Worm (Caenorhabditis elegans) whole organism, L2 larva: ENCODE data around the gene str-41.

Source experiments
- R02D3.7 ChIP-seq: fragments of 150-350 bp; optimal IDR thresholded peaks from 2 replicates; lab custom pipeline; 2014; ENCODE audit warnings: missing biosample characterization, missing genetic modification characterization
- Y55F3AM.14 ChIP-seq: fragments of 200-800 bp; sonication (Bioruptor generic); optimal IDR thresholded peaks from 2 replicates; lab custom pipeline; 2018; ENCODE audit warnings: mild to moderate bottlenecking, missing genetic modification characterization, missing compliant biosample characterization
- ZK546.5 ChIP-seq: sonication (generic microtip); optimal IDR thresholded peaks from 2 replicates; lab custom pipeline; 2017; ENCODE audit warnings: missing biosample characterization, missing genetic modification characterization
- alr-1 ChIP-seq: fragments of 150-350 bp; optimal IDR thresholded peaks from 2 replicates; lab custom pipeline; 2014; ENCODE audit warnings: missing biosample characterization, missing genetic modification characterization
- aly-2 ChIP-seq: fragments of 150-350 bp; optimal IDR thresholded peaks from 2 replicates; lab custom pipeline; 2014; ENCODE audit warnings: missing biosample characterization, missing genetic modification characterization
- ama-1 ChIP-seq: fragments of 150-350 bp; optimal IDR thresholded peaks from 2 replicates; lab custom pipeline; 2018; ENCODE audit warnings: inconsistent platforms
- blmp-1 ChIP-seq: sonication (generic microtip); optimal IDR thresholded peaks from 2 replicates; lab custom pipeline; 2017; ENCODE audit warnings: missing genetic modification characterization, mild to moderate bottlenecking, missing compliant biosample characterization, antibody characterized with exemption, moderate library complexity; ENCODE audit not compliant: insufficient read depth
- ceh-82 ChIP-seq: fragments of 150-350 bp; optimal IDR thresholded peaks from 2 replicates; lab custom pipeline; 2014; ENCODE audit warnings: missing biosample characterization, missing genetic modification characterization
- crh-2 ChIP-seq: sonication (generic microtip); optimal IDR thresholded peaks from 2 replicates; lab custom pipeline; 2017; ENCODE audit warnings: missing biosample characterization, missing genetic modification characterization
- dmd-4 ChIP-seq: sonication (generic microtip); optimal IDR thresholded peaks from 2 replicates; lab custom pipeline; 2017; ENCODE audit warnings: missing biosample characterization, missing genetic modification characterization
- elt-1 ChIP-seq: fragments of 150-350 bp; optimal IDR thresholded peaks from 2 replicates; lab custom pipeline; 2014; ENCODE audit warnings: missing biosample characterization, missing genetic modification characterization
- fos-1 ChIP-seq: fragments of 150-350 bp; optimal IDR thresholded peaks from 2 replicates; lab custom pipeline; 2014; ENCODE audit warnings: missing biosample characterization, missing genetic modification characterization
- lin-13 ChIP-seq: fragments of 150-350 bp; optimal IDR thresholded peaks from 2 replicates; lab custom pipeline; 2014; ENCODE audit warnings: missing biosample characterization, missing genetic modification reagents, missing genetic modification characterization
- lin-39 ChIP-seq: fragments of 150-350 bp; optimal IDR thresholded peaks from 2 replicates; lab custom pipeline; 2014; ENCODE audit warnings: missing biosample characterization, missing genetic modification reagents, missing genetic modification characterization
- lsy-2 ChIP-seq, 2 experiments: fragments of 150-350 bp in 1 of 2; sonication (generic microtip) in 1 of 2; optimal IDR thresholded peaks; 2 replicates each; lab custom pipeline; 2014 to 2017; ENCODE audit warnings: missing biosample characterization in 2 of 2, missing genetic modification characterization in 2 of 2
- mab-5 ChIP-seq: fragments of 150-350 bp; optimal IDR thresholded peaks from 2 replicates; lab custom pipeline; 2014; ENCODE audit warnings: missing biosample characterization, missing genetic modification characterization
- mdl-1 ChIP-seq, 2 experiments: fragments of 150-350 bp in 1 of 2; sonication (generic microtip) in 1 of 2; optimal IDR thresholded peaks; 2 replicates each; lab custom pipeline; 2017; ENCODE audit warnings: missing biosample characterization in 2 of 2, missing genetic modification characterization in 2 of 2
- nhr-10 ChIP-seq: sonication (generic microtip); optimal IDR thresholded peaks from 2 replicates; lab custom pipeline; 2017; ENCODE audit warnings: missing biosample characterization, missing genetic modification characterization
- nhr-11 ChIP-seq: fragments of 150-350 bp; optimal IDR thresholded peaks from 2 replicates; lab custom pipeline; 2014; ENCODE audit warnings: missing biosample characterization, missing genetic modification characterization
- nhr-21 ChIP-seq: fragments of 150-350 bp; optimal IDR thresholded peaks from 2 replicates; lab custom pipeline; 2014; ENCODE audit warnings: missing biosample characterization, missing genetic modification characterization
- nhr-237 ChIP-seq: fragments of 150-350 bp; optimal IDR thresholded peaks from 2 replicates; lab custom pipeline; 2014; ENCODE audit warnings: missing biosample characterization, missing genetic modification characterization
- nhr-25 ChIP-seq: fragments of 150-350 bp; sonication (generic microtip); optimal IDR thresholded peaks from 3 replicates; lab custom pipeline; 2014; ENCODE audit warnings: missing biosample characterization, missing genetic modification characterization
- nhr-6 ChIP-seq: fragments of 150-350 bp; optimal IDR thresholded peaks from 2 replicates; lab custom pipeline; 2014; ENCODE audit warnings: missing biosample characterization, missing genetic modification characterization
- nhr-77 ChIP-seq: fragments of 150-350 bp; optimal IDR thresholded peaks from 2 replicates; lab custom pipeline; 2014; ENCODE audit warnings: missing biosample characterization, missing genetic modification characterization
- sma-3 ChIP-seq: sonication (generic microtip); optimal IDR thresholded peaks from 2 replicates; lab custom pipeline; 2016; ENCODE audit warnings: missing genetic modification reagents, missing genetic modification characterization, missing compliant biosample characterization
- snpc-4 ChIP-seq: fragments of 150-350 bp; optimal IDR thresholded peaks from 2 replicates; lab custom pipeline; 2014; ENCODE audit warnings: missing biosample characterization, missing genetic modification characterization
- unc-55 ChIP-seq: fragments of 150-350 bp; sonication (generic microtip); optimal IDR thresholded peaks from 3 replicates; lab custom pipeline; 2014; ENCODE audit warnings: missing biosample characterization, missing genetic modification reagents, missing genetic modification characterization
- unc-62 ChIP-seq: fragments of 150-350 bp; optimal IDR thresholded peaks from 2 replicates; lab custom pipeline; 2014; ENCODE audit warnings: missing biosample characterization, missing genetic modification reagents, missing genetic modification characterization
- zag-1 ChIP-seq: fragments of 150-350 bp; optimal IDR thresholded peaks from 2 replicates; lab custom pipeline; 2014; ENCODE audit warnings: missing biosample characterization, missing genetic modification characterization
- ztf-1 ChIP-seq: fragments of 200-800 bp; sonication (Bioruptor generic); conservative IDR thresholded peaks from 2 replicates; pipeline ENCODE4 v1.3.6; 2022; ENCODE audit warnings: missing genetic modification characterization, missing compliant biosample characterization
- ztf-11 ChIP-seq: sonication (generic microtip); optimal IDR thresholded peaks from 2 replicates; lab custom pipeline; 2017; ENCODE audit warnings: missing biosample characterization, missing genetic modification characterization
- ztf-4 ChIP-seq: fragments of 150-350 bp; optimal IDR thresholded peaks from 2 replicates; lab custom pipeline; 2014; ENCODE audit warnings: missing biosample characterization, missing genetic modification characterization

The str-41 gene

ce11 chrV:7386052-7386573 is 25.7 kb upstream of the str-41 start, which contains the start of gene srp-6:
Gene srp-6 (minus strand): TSS chrV:7386102.
- no peak for TF ChIP-seq zag-1
- no peak for TF ChIP-seq ceh-82 (tag; lab: Kevin White, UChicago)
- TF ChIP-seq unc-55 (GFP tag; lab: Kevin White, UChicago) = peak; percentile 6
- TF ChIP-seq R02D3.7 (tag; lab: Kevin White, UChicago) = no peak
- TF ChIP-seq fos-1 (tag; lab: Kevin White, UChicago) = peak; percentile 2
- no peak for TF ChIP-seq crh-2 (tag; lab: Kevin White, UChicago)
- no peak for TF ChIP-seq mab-5 (tag; lab: Kevin White, UChicago)
- no peak for TF ChIP-seq nhr-25 (tag; lab: Kevin White, UChicago)
- TF ChIP-seq lin-39 (tag; lab: Kevin White, UChicago) = no peak
- no peak for TF ChIP-seq elt-1 (tag; lab: Kevin White, UChicago)
- no peak for TF ChIP-seq unc-62

- TF ChIP-seq alr-1 (tag; lab: Kevin White, UChicago) (no peak), Y55F3AM.14 (GFP tag; lab: Kevin White, UChicago) (no peak)
Observed at ce11 chrV:7387755-7388154, 24.0 kb upstream of the str-41 start, which contains the start of gene C02H6.3. Gene C02H6.3 (minus strand): TSS chrV:7387855.

- no peak for TF ChIP-seq sma-3
- TF ChIP-seq ztf-1 (GFP tag; lab: Robert Waterston, UW) = no peak
- TF ChIP-seq nhr-237 (tag; lab: Kevin White, UChicago) = no peak
- no peak for TF ChIP-seq aly-2 (tag; lab: Kevin White, UChicago)
- no peak for TF ChIP-seq nhr-77 (tag; lab: Kevin White, UChicago)
- no peak for TF ChIP-seq ZK546.5
- TF ChIP-seq mdl-1 (tag; optimal IDR thresholded peaks at IDR 0.05; lab: Kevin White, UChicago) = no peak
- no peak for TF ChIP-seq blmp-1 (tag; lab: Kevin White, UChicago)
- TF ChIP-seq alr-1 (tag; lab: Kevin White, UChicago) = no peak
Observed at ce11 chrV:7389771-7390170, 22.0 kb upstream of the str-41 start, which contains the start of gene C02H6.1. Gene C02H6.1 (minus strand): TSS chrV:7389871.

- peak; percentile 70 for TF ChIP-seq fos-1 (tag; lab: Kevin White, UChicago)
- TF ChIP-seq ZK546.5 = no peak
- no peak for TF ChIP-seq unc-55 (GFP tag; lab: Kevin White, UChicago)
- TF ChIP-seq, all 48 proteins: peak for 1
Observed at ce11 chrV:7391933-7392332, 19.9 kb upstream of the str-41 start, which contains the start of gene fbxa-105. Gene fbxa-105 (minus strand): TSS chrV:7392029.

ce11 chrV:7395359-7395758 is 16.4 kb upstream of the str-41 start, which contains the start of gene srx-9:
Gene srx-9 (minus strand): TSS chrV:7395459.
- TF ChIP-seq mdl-1 (tag; optimal IDR thresholded peaks at IDR 0.05; lab: Kevin White, UChicago) = no peak
- no peak for TF ChIP-seq ztf-4 (tag; lab: Kevin White, UChicago)
- TF ChIP-seq ama-1 (lab: Kevin White, UChicago) = no peak
- no peak for TF ChIP-seq unc-62
- no peak for TF ChIP-seq lsy-2 (tag; optimal IDR thresholded peaks at IDR 0.05; lab: Kevin White, UChicago)
- TF ChIP-seq unc-55 (GFP tag; lab: Kevin White, UChicago) = no peak
- TF ChIP-seq nhr-77 (tag; lab: Kevin White, UChicago) = no peak
- TF ChIP-seq nhr-6 (tag; lab: Kevin White, UChicago) = no peak
- TF ChIP-seq blmp-1 (tag; lab: Kevin White, UChicago) = no peak
- TF ChIP-seq snpc-4 = no peak
- TF ChIP-seq ZK546.5 = no peak
- no peak for TF ChIP-seq lin-13
- no peak for TF ChIP-seq alr-1 (tag; lab: Kevin White, UChicago)
- no peak for TF ChIP-seq ceh-82 (tag; lab: Kevin White, UChicago)
- no peak for TF ChIP-seq dmd-4

- TF ChIP-seq mdl-1 (tag; optimal IDR thresholded peaks at IDR 0.05; lab: Kevin White, UChicago) = no peak
- TF ChIP-seq unc-62 = no peak
- TF ChIP-seq nhr-10 (tag; lab: Kevin White, UChicago) = no peak
- TF ChIP-seq nhr-11 (tag; lab: Kevin White, UChicago) = no peak
- no peak for TF ChIP-seq ztf-11 (tag; lab: Kevin White, UChicago)
- no peak for TF ChIP-seq nhr-21 (tag; lab: Kevin White, UChicago)
- TF ChIP-seq lin-39 (tag; lab: Kevin White, UChicago) = no peak
- no peak for TF ChIP-seq zag-1
- TF ChIP-seq, all 48 proteins: peak for 0
Observed at ce11 chrV:7399202-7399601, 12.6 kb upstream of the str-41 start, which contains the start of gene gst-41. Gene gst-41 (minus strand): TSS chrV:7399302.
